Worm (Caenorhabditis elegans) whole organism, late embryonic: ENCODE results near the gene K02F3.9.

Source experiments
- C08G9.2 ChIP-seq: sonication (generic microtip); optimal IDR thresholded peaks from 2 replicates; lab custom pipeline; 2016; ENCODE audit warnings: mild to moderate bottlenecking, missing genetic modification characterization, moderate library complexity, missing compliant biosample characterization
- C38D4.7 ChIP-seq: fragments of 200-800 bp; sonication (Bioruptor generic); optimal IDR thresholded peaks from 2 replicates; lab custom pipeline; 2018; ENCODE audit warnings: mild to moderate bottlenecking, missing genetic modification characterization, moderate library complexity, missing compliant biosample characterization
- F13H6.1 ChIP-seq: sonication (generic microtip); optimal IDR thresholded peaks from 2 replicates; lab custom pipeline; 2016; ENCODE audit warnings: missing genetic modification characterization, missing compliant biosample characterization
- K02D7.2 ChIP-seq: sonication (generic microtip); optimal IDR thresholded peaks from 2 replicates; lab custom pipeline; 2017; ENCODE audit warnings: mild to moderate bottlenecking, missing genetic modification characterization, missing compliant biosample characterization
- T23F11.4 ChIP-seq: fragments of 200-800 bp; sonication (Bioruptor generic); optimal IDR thresholded peaks from 2 replicates; lab custom pipeline; 2018; ENCODE audit warnings: mild to moderate bottlenecking, missing genetic modification characterization, missing compliant biosample characterization
- Y22D7AL.16 ChIP-seq: sonication (generic microtip); optimal IDR thresholded peaks from 2 replicates; lab custom pipeline; 2016; ENCODE audit warnings: missing genetic modification characterization, missing compliant biosample characterization
- ama-1 ChIP-seq: fragments of 150-350 bp; optimal IDR thresholded peaks from 2 replicates; lab custom pipeline; 2014
- ceh-14 ChIP-seq: sonication (generic microtip); optimal IDR thresholded peaks from 2 replicates; lab custom pipeline; 2016; ENCODE audit warnings: missing genotype, missing genetic modification characterization, missing compliant biosample characterization
- ceh-18 ChIP-seq: sonication (generic microtip); optimal IDR thresholded peaks from 2 replicates; lab custom pipeline; 2016; ENCODE audit warnings: missing genetic modification characterization, missing compliant biosample characterization
- ceh-19 ChIP-seq: fragments of 200-800 bp; sonication (Bioruptor generic); optimal IDR thresholded peaks from 2 replicates; lab custom pipeline; 2018; ENCODE audit warnings: mild to moderate bottlenecking, missing genetic modification characterization, missing compliant biosample characterization
- ceh-2 ChIP-seq: sonication (generic microtip); optimal IDR thresholded peaks from 2 replicates; lab custom pipeline; 2016; ENCODE audit warnings: missing genotype, missing genetic modification characterization, missing compliant biosample characterization
- ceh-22 ChIP-seq: sonication (generic microtip); optimal IDR thresholded peaks from 2 replicates; lab custom pipeline; 2017; ENCODE audit warnings: missing biosample characterization, missing genetic modification characterization
- ceh-24 ChIP-seq: sonication (generic microtip); optimal IDR thresholded peaks from 2 replicates; lab custom pipeline; 2016; ENCODE audit warnings: mild to moderate bottlenecking, missing genetic modification characterization, missing compliant biosample characterization
- ceh-31 ChIP-seq: sonication (generic microtip); optimal IDR thresholded peaks from 2 replicates; lab custom pipeline; 2016; ENCODE audit warnings: missing genetic modification characterization, missing compliant biosample characterization
- ceh-34 ChIP-seq: sonication (generic microtip); optimal IDR thresholded peaks from 2 replicates; lab custom pipeline; 2016; ENCODE audit warnings: mild to moderate bottlenecking, missing genetic modification characterization, missing compliant biosample characterization
- ceh-48 ChIP-seq: sonication (generic microtip); optimal IDR thresholded peaks from 2 replicates; lab custom pipeline; 2016; ENCODE audit warnings: missing genetic modification characterization, inconsistent platforms, missing compliant biosample characterization
- ceh-6 ChIP-seq: fragments of 200-800 bp; sonication (Bioruptor generic); optimal IDR thresholded peaks from 2 replicates; lab custom pipeline; 2018; ENCODE audit warnings: mild to moderate bottlenecking, missing genetic modification characterization, missing compliant biosample characterization
- ceh-9 ChIP-seq: sonication (generic microtip); optimal IDR thresholded peaks from 2 replicates; lab custom pipeline; 2016; ENCODE audit warnings: mild to moderate bottlenecking, missing genetic modification characterization, inconsistent platforms, missing compliant biosample characterization
- che-1 ChIP-seq: sonication (generic microtip); optimal IDR thresholded peaks from 2 replicates; lab custom pipeline; 2016; ENCODE audit warnings: mild to moderate bottlenecking, missing genetic modification characterization, missing compliant biosample characterization
- dmd-4 ChIP-seq: sonication (generic microtip); optimal IDR thresholded peaks from 2 replicates; lab custom pipeline; 2016; ENCODE audit warnings: borderline replicate concordance, missing genetic modification characterization, missing compliant biosample characterization
- elt-2 ChIP-seq: sonication (generic microtip); optimal IDR thresholded peaks from 2 replicates; lab custom pipeline; 2016; ENCODE audit warnings: missing genetic modification reagents, missing genetic modification characterization, missing compliant biosample characterization
- ets-4 ChIP-seq: sonication (generic microtip); optimal IDR thresholded peaks from 2 replicates; lab custom pipeline; 2016; ENCODE audit warnings: missing genetic modification characterization, missing compliant biosample characterization
- eyg-1 ChIP-seq: sonication (generic microtip); optimal IDR thresholded peaks from 2 replicates; lab custom pipeline; 2016; ENCODE audit warnings: missing genotype, missing genetic modification characterization, missing compliant biosample characterization
- fax-1 ChIP-seq: sonication (generic microtip); optimal IDR thresholded peaks from 2 replicates; lab custom pipeline; 2016; ENCODE audit warnings: missing genotype, missing genetic modification characterization, missing compliant biosample characterization
- fkh-10 ChIP-seq: fragments of 150-350 bp; optimal IDR thresholded peaks from 2 replicates; lab custom pipeline; 2014; ENCODE audit warnings: missing biosample characterization, missing genetic modification reagents, missing genetic modification characterization
- fkh-6 ChIP-seq: sonication (generic microtip); optimal IDR thresholded peaks from 2 replicates; lab custom pipeline; 2016; ENCODE audit warnings: missing genetic modification characterization, missing compliant biosample characterization
- gmeb-2 ChIP-seq: sonication (generic microtip); optimal IDR thresholded peaks from 2 replicates; lab custom pipeline; 2016; ENCODE audit warnings: missing genetic modification characterization, inconsistent platforms, missing compliant biosample characterization
- hlh-13 ChIP-seq: fragments of 200-800 bp; sonication (Bioruptor generic); optimal IDR thresholded peaks from 2 replicates; lab custom pipeline; 2018; ENCODE audit warnings: mild to moderate bottlenecking, missing genetic modification characterization, missing compliant biosample characterization
- hlh-30 ChIP-seq: sonication (generic microtip); optimal IDR thresholded peaks from 2 replicates; lab custom pipeline; 2017; ENCODE audit warnings: antibody characterized with exemption, missing genetic modification characterization, missing compliant biosample characterization; ENCODE audit not compliant: insufficient read depth
- hlh-6 ChIP-seq: sonication (generic microtip); optimal IDR thresholded peaks from 2 replicates; lab custom pipeline; 2016; ENCODE audit warnings: missing genotype, missing genetic modification characterization, missing compliant biosample characterization
- hlh-8 ChIP-seq: sonication (generic microtip); optimal IDR thresholded peaks from 2 replicates; lab custom pipeline; 2016; ENCODE audit warnings: missing genotype, missing genetic modification characterization, missing compliant biosample characterization
- lim-6 ChIP-seq: sonication (generic microtip); optimal IDR thresholded peaks from 2 replicates; lab custom pipeline; 2016; ENCODE audit warnings: missing genetic modification characterization, missing compliant biosample characterization
- lin-11 ChIP-seq: fragments of 200-800 bp; sonication (Bioruptor generic); optimal IDR thresholded peaks from 2 replicates; lab custom pipeline; 2018; ENCODE audit warnings: mild to moderate bottlenecking, missing genetic modification characterization, missing compliant biosample characterization
- mec-3 ChIP-seq: sonication (generic microtip); optimal IDR thresholded peaks from 2 replicates; lab custom pipeline; 2016; ENCODE audit warnings: borderline replicate concordance, missing genetic modification characterization, missing compliant biosample characterization
- nfya-1 ChIP-seq: sonication (generic microtip); optimal IDR thresholded peaks from 2 replicates; lab custom pipeline; 2017; ENCODE audit warnings: missing genetic modification characterization, mild to moderate bottlenecking, missing compliant biosample characterization, antibody characterized with exemption, moderate library complexity
- nhr-232 ChIP-seq: sonication (generic microtip); optimal IDR thresholded peaks from 2 replicates; lab custom pipeline; 2016; ENCODE audit warnings: missing genetic modification characterization, missing compliant biosample characterization
- npax-4 ChIP-seq: sonication (generic microtip); optimal IDR thresholded peaks from 2 replicates; lab custom pipeline; 2016; ENCODE audit warnings: missing genetic modification characterization, missing compliant biosample characterization
- odd-2 ChIP-seq: sonication (generic microtip); optimal IDR thresholded peaks from 2 replicates; lab custom pipeline; 2017; ENCODE audit warnings: antibody characterized with exemption, mild to moderate bottlenecking, missing genetic modification characterization, missing compliant biosample characterization
- pat-9 ChIP-seq: fragments of 200-800 bp; sonication (Bioruptor generic); optimal IDR thresholded peaks from 2 replicates; lab custom pipeline; 2018; ENCODE audit warnings: mild to moderate bottlenecking, missing genetic modification characterization, moderate library complexity, missing compliant biosample characterization
- pax-1 ChIP-seq: fragments of 150-350 bp; optimal IDR thresholded peaks from 2 replicates; lab custom pipeline; 2014; ENCODE audit warnings: missing biosample characterization, missing genetic modification characterization
- pha-2 ChIP-seq: sonication (generic microtip); optimal IDR thresholded peaks from 2 replicates; lab custom pipeline; 2017; ENCODE audit warnings: mild to moderate bottlenecking, missing genetic modification characterization, missing compliant biosample characterization
- pha-4 ChIP-seq: fragments of 150-350 bp; optimal IDR thresholded peaks from 2 replicates; lab custom pipeline; 2018; ENCODE audit warnings: missing biosample characterization, missing genetic modification reagents, missing genetic modification characterization
- pqm-1 ChIP-seq: sonication (generic microtip); optimal IDR thresholded peaks from 2 replicates; lab custom pipeline; 2016; ENCODE audit warnings: missing genetic modification characterization, missing compliant biosample characterization
- pros-1 ChIP-seq: fragments of 150-350 bp; optimal IDR thresholded peaks from 2 replicates; lab custom pipeline; 2014; ENCODE audit warnings: missing biosample characterization, missing genetic modification reagents, missing genetic modification characterization
- rnt-1 ChIP-seq: sonication (generic microtip); optimal IDR thresholded peaks from 2 replicates; lab custom pipeline; 2016; ENCODE audit warnings: missing genetic modification characterization, missing compliant biosample characterization
- syd-9 ChIP-seq: sonication (generic microtip); optimal IDR thresholded peaks from 2 replicates; lab custom pipeline; 2016; ENCODE audit warnings: mild to moderate bottlenecking, missing genetic modification characterization, moderate library complexity, missing compliant biosample characterization
- tbx-2 ChIP-seq: sonication (generic microtip); optimal IDR thresholded peaks from 2 replicates; lab custom pipeline; 2016; ENCODE audit warnings: missing genetic modification characterization, missing compliant biosample characterization
- tbx-7 ChIP-seq: sonication (generic microtip); optimal IDR thresholded peaks from 2 replicates; lab custom pipeline; 2016; ENCODE audit warnings: missing genotype, missing genetic modification characterization, missing compliant biosample characterization
- ttx-3 ChIP-seq: sonication (generic microtip); optimal IDR thresholded peaks from 2 replicates; lab custom pipeline; 2016; ENCODE audit warnings: missing genetic modification reagents, missing genetic modification characterization, missing compliant biosample characterization
- unc-42 ChIP-seq: sonication (generic microtip); optimal IDR thresholded peaks from 2 replicates; lab custom pipeline; 2016; ENCODE audit warnings: missing genotype, missing genetic modification characterization, missing compliant biosample characterization
- unc-86 ChIP-seq: sonication (generic microtip); optimal IDR thresholded peaks from 2 replicates; lab custom pipeline; 2016; ENCODE audit warnings: missing genetic modification characterization, missing compliant biosample characterization
- zip-5 ChIP-seq: sonication (generic microtip); optimal IDR thresholded peaks from 2 replicates; lab custom pipeline; 2016; ENCODE audit warnings: missing genetic modification characterization, missing compliant biosample characterization
- ztf-16 ChIP-seq: sonication (generic microtip); optimal IDR thresholded peaks from 2 replicates; lab custom pipeline; 2017; ENCODE audit warnings: missing genetic modification characterization, missing compliant biosample characterization

K02F3.9 gene

ce11 chrIII:833711-834442 is 7.3 kb downstream of the K02F3.9 start:
- TF ChIP-seq ceh-6 (GFP tag; lab: Kevin White, UChicago) (no peak), hlh-13 (GFP tag; lab: Kevin White, UChicago) (no peak), tbx-2 (tag; lab: Kevin White, UChicago) (peak; percentile 95), fax-1 (no peak), fkh-6 (tag; lab: Kevin White, UChicago) (peak; percentile 2), eyg-1 (tag; lab: Kevin White, UChicago) (peak; percentile 26), ceh-31 (tag; lab: Kevin White, UChicago) (peak; percentile 87), pat-9 (no peak), Y22D7AL.16 (tag; lab: Kevin White, UChicago) (no peak), pax-1 (tag; lab: Kevin White, UChicago) (peak; percentile 90), F13H6.1 (peak; percentile 28), nhr-232 (no peak), fkh-10 (GFP tag; lab: Kevin White, UChicago) (peak; percentile 15), ama-1 (peak; percentile 56), npax-4 (tag; lab: Kevin White, UChicago) (no peak), ztf-16 (tag; lab: Kevin White, UChicago) (peak; percentile 9), hlh-6 (tag; lab: Kevin White, UChicago) (no peak), ceh-19 (GFP tag; lab: Kevin White, UChicago) (no peak), mec-3 (tag; lab: Kevin White, UChicago) (no peak), rnt-1 (tag; lab: Kevin White, UChicago) (peak; percentile 85), unc-86 (tag; lab: Kevin White, UChicago) (no peak), ceh-2 (tag; lab: Kevin White, UChicago) (peak; percentile 48), unc-42 (tag; lab: Kevin White, UChicago) (peak; percentile 29), ceh-22 (no peak), gmeb-2 (tag; lab: Kevin White, UChicago) (no peak), nfya-1 (tag; lab: Kevin White, UChicago) (peak; percentile 92), elt-2 (tag; lab: Kevin White, UChicago) (peak; percentile 78), K02D7.2 (tag; lab: Kevin White, UChicago) (no peak), ceh-48 (tag; lab: Kevin White, UChicago) (no peak), hlh-8 (tag; lab: Kevin White, UChicago) (peak; percentile 14), syd-9 (no peak), C38D4.7 (GFP tag; lab: Kevin White, UChicago) (no peak), pha-4 (tag; lab: Kevin White, UChicago) (no peak), pros-1 (tag; lab: Kevin White, UChicago) (no peak), ceh-14 (no peak), ttx-3 (tag; lab: Kevin White, UChicago) (no peak), tbx-7 (tag; lab: Kevin White, UChicago) (no peak), ceh-24 (tag; lab: Kevin White, UChicago) (no peak), ceh-18 (tag; lab: Kevin White, UChicago) (peak; percentile 82), pqm-1 (peak; percentile 42), dmd-4 (tag; lab: Kevin White, UChicago) (no peak), lin-11 (no peak), C08G9.2 (tag; lab: Kevin White, UChicago) (no peak), ceh-9 (tag; lab: Kevin White, UChicago) (no peak), ceh-34 (peak; percentile 41), odd-2 (tag; lab: Kevin White, UChicago) (no peak), zip-5 (peak; percentile 4), T23F11.4 (GFP tag; lab: Kevin White, UChicago) (no peak), che-1 (tag; lab: Kevin White, UChicago) (no peak), ets-4 (tag; lab: Kevin White, UChicago) (peak; percentile 51), lim-6 (no peak), hlh-30 (peak; percentile 96), pha-2 (tag; lab: Kevin White, UChicago) (peak; percentile 18)
